Fruit fly (Drosophila melanogaster) whole organism, wandering third instar larva: ENCODE results near the gene CG3662.

Experiments used
- Abd-B ChIP-seq: fragments of >200 bp; optimal IDR thresholded peaks from 2 replicates; lab custom pipeline; 2017; ENCODE audit warnings: missing biosample characterization, missing genetic modification characterization
- CG32264 ChIP-seq: fragments of 200-800 bp; sonication (Bioruptor generic); optimal IDR thresholded peaks from 2 replicates; lab custom pipeline; 2016; ENCODE audit warnings: missing biosample characterization, missing genetic modification characterization
- CG9705 ChIP-seq: fragments of 200-800 bp; sonication (Bioruptor generic); optimal IDR thresholded peaks from 2 replicates; lab custom pipeline; 2018; ENCODE audit warnings: missing biosample characterization, mild to moderate bottlenecking, missing genetic modification characterization
- CrebA ChIP-seq: fragments of 200-800 bp; sonication (Bioruptor generic); optimal IDR thresholded peaks from 2 replicates; lab custom pipeline; 2016; ENCODE audit warnings: missing biosample characterization, mild to moderate bottlenecking, missing genetic modification characterization, borderline replicate concordance
- Dfd ChIP-seq: fragments of >200 bp; optimal IDR thresholded peaks from 2 replicates; lab custom pipeline; 2017; ENCODE audit warnings: missing biosample characterization, missing genetic modification characterization
- Dif ChIP-seq: fragments of 200-275, 200-300 bp; sonication (Bioruptor generic); optimal IDR thresholded peaks from 2 replicates; lab custom pipeline; 2018; ENCODE audit warnings: missing biosample characterization, missing genetic modification characterization; ENCODE audit not compliant: partially characterized antibody
- GATAd ChIP-seq: sonication (Bioruptor generic); optimal IDR thresholded peaks from 2 replicates; lab custom pipeline; 2016; ENCODE audit warnings: missing biosample characterization, missing genetic modification characterization
- HLH106 ChIP-seq: fragments of 200-800 bp; optimal IDR thresholded peaks from 3 replicates; lab custom pipeline; 2019; ENCODE audit warnings: missing biosample characterization, mild to moderate bottlenecking, missing genetic modification characterization, moderate library complexity
- Hnf4 ChIP-seq: fragments of 200-800 bp; sonication (Bioruptor generic); optimal IDR thresholded peaks from 2 replicates; lab custom pipeline; 2016; ENCODE audit warnings: missing biosample characterization, mild to moderate bottlenecking, missing genetic modification characterization
- Hr78 ChIP-seq: fragments of >200 bp; optimal IDR thresholded peaks from 2 replicates; lab custom pipeline; 2017; ENCODE audit warnings: missing biosample characterization, missing genetic modification characterization
- Hr83 ChIP-seq: fragments of 200-300 bp; sonication (Bioruptor generic); optimal IDR thresholded peaks from 2 replicates; lab custom pipeline; 2016; ENCODE audit warnings: missing biosample characterization, mild to moderate bottlenecking, missing genetic modification characterization, moderate library complexity; ENCODE audit not compliant: poor library complexity, severe bottlenecking
- Jra ChIP-seq: sonication (Bioruptor generic); optimal IDR thresholded peaks from 2 replicates; lab custom pipeline; 2016; ENCODE audit warnings: missing biosample characterization, missing genetic modification characterization
- Mio ChIP-seq: sonication (Bioruptor generic); optimal IDR thresholded peaks from 2 replicates; lab custom pipeline; 2016; ENCODE audit warnings: missing biosample characterization, missing genetic modification characterization
- N ChIP-seq: fragments of >200 bp; optimal IDR thresholded peaks from 2 replicates; lab custom pipeline; 2018; ENCODE audit warnings: missing biosample characterization, missing external identifiers, missing genetic modification characterization
- OdsH ChIP-seq: fragments of 200-800 bp; sonication (Bioruptor generic); optimal IDR thresholded peaks from 2 replicates; lab custom pipeline; 2016; ENCODE audit warnings: missing biosample characterization, mild to moderate bottlenecking, missing genetic modification characterization
- Rel ChIP-seq, 2 experiments: fragments of 200-800 bp; sonication (Bioruptor generic) in 1 of 2; optimal IDR thresholded peaks; 2 replicates in 1 of 2; 3 replicates in 1 of 2; lab custom pipeline; 2016 to 2019; ENCODE audit warnings: mild to moderate bottlenecking in 2 of 2, missing biosample characterization in 2 of 2, missing genetic modification characterization in 2 of 2, moderate library complexity in 1 of 2
- Sp1 ChIP-seq: fragments of 200-800 bp; sonication (Bioruptor generic); optimal IDR thresholded peaks from 3 replicates; lab custom pipeline; 2019; ENCODE audit warnings: missing biosample characterization, mild to moderate bottlenecking, missing genetic modification characterization, moderate library complexity
- br ChIP-seq: fragments of 200-800 bp; sonication (Bioruptor generic); optimal IDR thresholded peaks from 2 replicates; lab custom pipeline; 2016; ENCODE audit warnings: missing biosample characterization, missing genetic modification characterization
- dl ChIP-seq, 2 experiments: fragments of 175-275, 200-275 bp in 1 of 2; fragments of 200-275 bp in 1 of 2; sonication (Bioruptor generic); optimal IDR thresholded peaks; lab custom pipeline; 2018; ENCODE audit warnings: mild to moderate bottlenecking in 2 of 2, missing biosample characterization in 2 of 2, missing genetic modification characterization in 2 of 2, moderate library complexity in 2 of 2; ENCODE audit not compliant: partially characterized antibody in 2 of 2, insufficient read depth in 1 of 2
- dmrt93B ChIP-seq: fragments of 200-800 bp; sonication (Bioruptor generic); optimal IDR thresholded peaks from 2 replicates; lab custom pipeline; 2018; ENCODE audit warnings: missing biosample characterization, mild to moderate bottlenecking, missing genetic modification characterization
- dsf ChIP-seq: sonication (Bioruptor generic); optimal IDR thresholded peaks from 2 replicates; lab custom pipeline; 2016; ENCODE audit warnings: missing biosample characterization, missing genetic modification characterization, borderline replicate concordance
- ey ChIP-seq: fragments of 200-800 bp; sonication (Bioruptor generic); optimal IDR thresholded peaks from 2 replicates; lab custom pipeline; 2016; ENCODE audit warnings: missing biosample characterization, missing genetic modification characterization
- foxo ChIP-seq, 2 experiments: fragments of 200-800 bp; sonication (Bioruptor generic); optimal IDR thresholded peaks; 2 replicates in 1 of 2; 3 replicates in 1 of 2; lab custom pipeline; 2016 to 2017; ENCODE audit warnings: missing biosample characterization in 2 of 2, missing genetic modification characterization in 2 of 2
- fru ChIP-seq: fragments of 200-800 bp; sonication (Bioruptor generic); optimal IDR thresholded peaks from 3 replicates; lab custom pipeline; 2016; ENCODE audit warnings: missing biosample characterization, mild to moderate bottlenecking, missing genetic modification characterization
- h ChIP-seq: fragments of 200-800 bp; sonication (Bioruptor generic); optimal IDR thresholded peaks from 3 replicates; lab custom pipeline; 2016; ENCODE audit warnings: missing biosample characterization, mild to moderate bottlenecking, missing genetic modification characterization
- psq ChIP-seq: fragments of 200-800 bp; sonication (Bioruptor generic); optimal IDR thresholded peaks from 3 replicates; lab custom pipeline; 2017; ENCODE audit warnings: missing biosample characterization, mild to moderate bottlenecking, missing genetic modification characterization, moderate library complexity
- rgr ChIP-seq: fragments of 200-800 bp; sonication (Bioruptor generic); optimal IDR thresholded peaks from 3 replicates; lab custom pipeline; 2016; ENCODE audit warnings: missing biosample characterization, mild to moderate bottlenecking, missing genetic modification characterization
- sage ChIP-seq: fragments of 200-800 bp; sonication (Bioruptor generic); optimal IDR thresholded peaks from 2 replicates; lab custom pipeline; 2016; ENCODE audit warnings: missing biosample characterization, mild to moderate bottlenecking, missing genetic modification characterization
- sv ChIP-seq: fragments of 200-800 bp; sonication (Bioruptor generic); optimal IDR thresholded peaks from 3 replicates; lab custom pipeline; 2016; ENCODE audit warnings: missing biosample characterization, missing genetic modification characterization
- usp ChIP-seq: fragments of >200 bp; optimal IDR thresholded peaks from 2 replicates; lab custom pipeline; 2017; ENCODE audit warnings: missing biosample characterization, missing genetic modification characterization
- woc ChIP-seq: sonication (Bioruptor generic); optimal IDR thresholded peaks from 2 replicates; lab custom pipeline; 2016; ENCODE audit warnings: missing biosample characterization, mild to moderate bottlenecking, missing genetic modification characterization

The CG3662 gene

dm6 chr2L:846167-846868 lies 25.2 kb downstream of the CG3662 start (continued):
- TF ChIP-seq CrebA (no peak), fru (peak; percentile 52), dsf (GFP tag; lab: Kevin White, UChicago) (no peak)

dm6 chr2L:847189-847987 lies 26.3 kb downstream of the CG3662 start:
- TF ChIP-seq Dfd (GFP tag; lab: Kevin White, UChicago) = no peak
- peak; percentile 17 for TF ChIP-seq fru
- peak; percentile 42 for TF ChIP-seq rgr
- TF ChIP-seq OdsH = peak; percentile 41
- no peak for TF ChIP-seq CrebA
- peak in 1 of 2 experiments; percentile 55 for TF ChIP-seq foxo (GFP tag; optimal IDR thresholded peaks at IDR 0.05; lab: Kevin White, UChicago)
- no peak for TF ChIP-seq Hnf4 (GFP tag; lab: Kevin White, UChicago)
- TF ChIP-seq psq = peak; percentile 15
- no peak for TF ChIP-seq dl (GFP tag; optimal IDR thresholded peaks at IDR 0.05; lab: Kevin White, UChicago; ENCODE audit: insufficient read depth in 1 of 2, partially characterized antibody in 2 of 2)
- TF ChIP-seq h (GFP tag; lab: Kevin White, UChicago) = peak; percentile 35
- TF ChIP-seq N (GFP tag; lab: Kevin White, UChicago) = no peak
- no peak for TF ChIP-seq GATAd (GFP tag; lab: Kevin White, UChicago)
- TF ChIP-seq HLH106 (tag; lab: Kevin White, UChicago) = peak; percentile 25
- no peak for TF ChIP-seq CG32264 (GFP tag; lab: Kevin White, UChicago)
- no peak for TF ChIP-seq dsf (GFP tag; lab: Kevin White, UChicago)
- peak; percentile 42 for TF ChIP-seq ey (GFP tag; lab: Kevin White, UChicago)
- TF ChIP-seq woc (GFP tag; lab: Kevin White, UChicago) = peak; percentile 36
- no peak for TF ChIP-seq CG9705 (GFP tag; lab: Kevin White, UChicago)
- TF ChIP-seq dmrt93B (GFP tag; lab: Kevin White, UChicago) = peak; percentile 25
- TF ChIP-seq Sp1 (GFP tag; lab: Kevin White, UChicago) = peak; percentile 35
- TF ChIP-seq Dif (GFP tag; lab: Kevin White, UChicago) = no peak
- TF ChIP-seq, all 38 proteins: peak for 11

dm6 chr2L:847988-848622 lies 27.0 kb downstream of the CG3662 start:
- TF ChIP-seq rgr (peak; percentile 82), CrebA (no peak), woc (GFP tag; lab: Kevin White, UChicago) (peak; percentile 91), psq (peak; percentile 81), ey (GFP tag; lab: Kevin White, UChicago) (peak; percentile 85), Abd-B (GFP tag; lab: Kevin White, UChicago) (no peak), CG9705 (GFP tag; lab: Kevin White, UChicago) (peak; percentile 76), Rel (GFP tag; optimal IDR thresholded peaks at IDR 0.05; lab: Kevin White, UChicago) (peak; percentile 64), Rel (tag; optimal IDR thresholded peaks at IDR 0.05; lab: Kevin White, UChicago) (peak; percentile 48), dmrt93B (GFP tag; lab: Kevin White, UChicago) (peak; percentile 61), Hr78 (GFP tag; lab: Kevin White, UChicago) (no peak), Mio (peak; percentile 13), usp (no peak), h (GFP tag; lab: Kevin White, UChicago) (peak; percentile 86), br (GFP tag; lab: Kevin White, UChicago) (peak; percentile 89), Hnf4 (GFP tag; lab: Kevin White, UChicago) (peak; percentile 90), Hr83 (peak; percentile 89), fru (peak; percentile 89), Jra (GFP tag; lab: Kevin White, UChicago) (peak; percentile 83), GATAd (GFP tag; lab: Kevin White, UChicago) (no peak), CG32264 (GFP tag; lab: Kevin White, UChicago) (peak; percentile 67), Sp1 (GFP tag; lab: Kevin White, UChicago) (peak; percentile 83), sage (GFP tag; lab: Kevin White, UChicago) (peak; percentile 32), Dif (GFP tag; lab: Kevin White, UChicago) (peak; percentile 21), sv (no peak), HLH106 (tag; lab: Kevin White, UChicago) (peak; percentile 86), OdsH (peak; percentile 83), foxo (GFP tag; optimal IDR thresholded peaks at IDR 0.05; lab: Kevin White, UChicago) (peak; percentile 30 to 92)
